Fruit fly (Drosophila melanogaster): ENCODE data around the gene Axs.

Gene Axs

dm6 chrX:16670691-16671481 lies 12.8 kb downstream of the Axs start (continued):
- TF ChIP-seq CG13287 (GFP tag; IDR thresholded peaks at IDR 0.05; ENCODE audit: partially characterized antibody) (no peak), CG15479 (GFP tag; optimal IDR thresholded peaks at IDR 0.05) (no peak), chif (GFP tag; optimal IDR thresholded peaks at IDR 0.05) (no peak), Hsf (GFP tag; optimal IDR thresholded peaks at IDR 0.05) (no peak), prd (optimal IDR thresholded peaks at IDR 0.05) (no peak), prd (GFP tag; IDR thresholded peaks at IDR 0.05) (0 out of 3 replicates have a peak, but pooled peaks have one; percentile 16), Taf1 (GFP tag; IDR thresholded peaks at IDR 0.05) (no peak), Bteb2 (GFP tag; optimal IDR thresholded peaks at IDR 0.05) (no peak), grn (GFP tag; optimal IDR thresholded peaks at IDR 0.05) (no peak), CG10267 (tag; optimal IDR thresholded peaks at IDR 0.05) (no peak), CG11247 (GFP tag; IDR thresholded peaks at IDR 0.05) (no peak), CG15011 (GFP tag; optimal IDR thresholded peaks at IDR 0.05) (no peak), CG12659 (GFP tag; optimal IDR thresholded peaks at IDR 0.05) (no peak), pros (GFP tag; optimal IDR thresholded peaks at IDR 0.05) (no peak), Oaz (GFP tag; IDR thresholded peaks at IDR 0.05) (no peak), dpn (GFP tag; optimal IDR thresholded peaks at IDR 0.05) (peak in 1 of 2 experiments; percentile 48), tap (tag; optimal IDR thresholded peaks at IDR 0.05) (no peak), CG18764 (GFP tag; optimal IDR thresholded peaks at IDR 0.05) (no peak), Rx (GFP tag; IDR thresholded peaks at IDR 0.05) (no peak), kah (GFP tag; optimal IDR thresholded peaks at IDR 0.05) (no peak), CG6689 (GFP tag; IDR thresholded peaks at IDR 0.05) (no peak), CG10366 (GFP tag; IDR thresholded peaks at IDR 0.05) (no peak), Bgb (GFP tag; IDR thresholded peaks at IDR 0.05; ENCODE audit: partially characterized antibody) (no peak), CG34376 (GFP tag; optimal IDR thresholded peaks at IDR 0.05) (no peak), CG17359 (tag; optimal IDR thresholded peaks at IDR 0.05) (no peak), ro (GFP tag; IDR thresholded peaks at IDR 0.05) (no peak), bigmax (GFP tag; optimal IDR thresholded peaks at IDR 0.05) (no peak), nau (GFP tag; optimal IDR thresholded peaks at IDR 0.05) (no peak), tup (GFP tag; optimal IDR thresholded peaks at IDR 0.05) (no peak), Ada2b (GFP tag; IDR thresholded peaks at IDR 0.05) (0 out of 2 replicates have a peak, but pooled peaks have one; percentile 25), lola (GFP tag; optimal IDR thresholded peaks at IDR 0.05) (no peak), bowl (GFP tag; IDR thresholded peaks at IDR 0.05) (no peak), ATbp (GFP tag; optimal IDR thresholded peaks at IDR 0.05) (peak; percentile 7), CG8290 (GFP tag; optimal IDR thresholded peaks at IDR 0.05) (no peak), CG8290 (tag; optimal IDR thresholded peaks at IDR 0.05) (peak in 1 of 2 experiments; percentile 64), HLH4C (GFP tag; IDR thresholded peaks at IDR 0.05; ENCODE audit: partially characterized antibody) (no peak), aop (GFP tag; IDR thresholded peaks at IDR 0.05) (no peak), tx (GFP tag; optimal IDR thresholded peaks at IDR 0.05) (no peak), Tbp (GFP tag; optimal IDR thresholded peaks at IDR 0.05) (no peak), CG5245 (GFP tag; optimal IDR thresholded peaks at IDR 0.05) (no peak), fd64A (GFP tag; optimal IDR thresholded peaks at IDR 0.05) (no peak), HLHmδ (GFP tag; optimal IDR thresholded peaks at IDR 0.05) (no peak), B-H2 (GFP tag; optimal IDR thresholded peaks at IDR 0.05) (no peak), Sox102F (GFP tag; optimal IDR thresholded peaks at IDR 0.05) (peak; percentile 47), CG18599 (GFP tag; optimal IDR thresholded peaks at IDR 0.05) (peak; percentile 50), TFAM (GFP tag; optimal IDR thresholded peaks at IDR 0.05) (no peak), CG10959 (GFP tag; IDR thresholded peaks at IDR 0.05) (no peak), CG17912 (GFP tag; optimal IDR thresholded peaks at IDR 0.05) (no peak), wdn (GFP tag; IDR thresholded peaks at IDR 0.05) (no peak), wek (GFP tag; optimal IDR thresholded peaks at IDR 0.05) (no peak)

All from whole organism, embryonic.